Fruit fly (Drosophila melanogaster) whole organism, adult: ENCODE data around the gene mon2.
A peak's percentile ranks its signal among the peaks of the same experiment; 100 is the strongest.

ENCODE experiments used
- CG11617 ChIP-seq: fragments of 200-800 bp; sonication (Bioruptor generic); optimal IDR thresholded peaks from 2 replicates; lab custom pipeline; 2017; ENCODE audit warnings: mild to moderate bottlenecking, missing biosample characterization, missing genetic modification reagents, missing genetic modification characterization
- CG12768 ChIP-seq: fragments of 200-800 bp; sonication (Bioruptor generic); optimal IDR thresholded peaks from 2 replicates; lab custom pipeline; 2017; ENCODE audit warnings: missing biosample characterization, missing genetic modification characterization, mild to moderate bottlenecking, moderate library complexity, missing genetic modification reagents
- CG14711 ChIP-seq: fragments of 200-800 bp; sonication (Bioruptor generic); optimal IDR thresholded peaks from 2 replicates; lab custom pipeline; 2018; ENCODE audit warnings: missing biosample characterization, mild to moderate bottlenecking, missing genetic modification characterization, moderate library complexity
- CG1620 ChIP-seq: fragments of 200-800 bp; sonication (Bioruptor generic); optimal IDR thresholded peaks from 2 replicates; lab custom pipeline; 2016; ENCODE audit warnings: missing biosample characterization, missing genetic modification characterization
- CG33017 ChIP-seq: fragments of 200-800 bp; sonication (Bioruptor generic); optimal IDR thresholded peaks from 2 replicates; lab custom pipeline; 2018; ENCODE audit warnings: missing biosample characterization, mild to moderate bottlenecking, missing genetic modification characterization, moderate library complexity
- CG5204 ChIP-seq: fragments of 200-800 bp; sonication (Bioruptor generic); optimal IDR thresholded peaks from 2 replicates; lab custom pipeline; 2016; ENCODE audit warnings: missing biosample characterization, missing genetic modification characterization
- CG7045 ChIP-seq: fragments of 200-800 bp; sonication (Bioruptor generic); optimal IDR thresholded peaks from 2 replicates; lab custom pipeline; 2017; ENCODE audit warnings: missing biosample characterization, mild to moderate bottlenecking, missing genetic modification characterization
- CG7101 ChIP-seq: fragments of 200-800 bp; sonication (Bioruptor generic); optimal IDR thresholded peaks from 2 replicates; lab custom pipeline; 2018; ENCODE audit warnings: missing biosample characterization, mild to moderate bottlenecking, missing genetic modification characterization, moderate library complexity
- Clk ChIP-seq: fragments of 200-800 bp; sonication (Bioruptor generic); optimal IDR thresholded peaks from 2 replicates; lab custom pipeline; 2017; ENCODE audit warnings: missing biosample characterization, missing genetic modification characterization
- Crg-1 ChIP-seq: fragments of 200-800 bp; sonication (Bioruptor generic); optimal IDR thresholded peaks from 2 replicates; lab custom pipeline; 2016; ENCODE audit warnings: missing biosample characterization, missing genetic modification characterization
- Hr96 ChIP-seq: fragments of 200-800 bp; sonication (Bioruptor generic); optimal IDR thresholded peaks from 2 replicates; lab custom pipeline; 2016; ENCODE audit warnings: missing biosample characterization, missing genetic modification characterization
- Mnt ChIP-seq: fragments of 200-800 bp; sonication (Bioruptor generic); optimal IDR thresholded peaks from 2 replicates; lab custom pipeline; 2016; ENCODE audit warnings: missing biosample characterization, mild to moderate bottlenecking, missing genetic modification characterization
- bab1 ChIP-seq: fragments of 200-800 bp; sonication (Bioruptor generic); optimal IDR thresholded peaks from 3 replicates; lab custom pipeline; 2019; ENCODE audit warnings: missing biosample characterization, mild to moderate bottlenecking, missing genetic modification characterization, moderate library complexity
- cic ChIP-seq: fragments of 200-800 bp; sonication (Bioruptor generic); optimal IDR thresholded peaks from 2 replicates; lab custom pipeline; 2017; ENCODE audit warnings: missing biosample characterization, mild to moderate bottlenecking, missing genetic modification characterization, moderate library complexity
- cnc ChIP-seq, 2 experiments: fragments of >200 bp; optimal IDR thresholded peaks; 2 replicates each; lab custom pipeline; 2017
- kay ChIP-seq: fragments of 200-800 bp; sonication (Bioruptor generic); peaks from one replicate; lab custom pipeline; 2016; ENCODE audit warnings: missing biosample characterization, missing genetic modification characterization, borderline replicate concordance
- ovo ChIP-seq: fragments of 200-800 bp; sonication (Bioruptor generic); optimal IDR thresholded peaks from 2 replicates; lab custom pipeline; 2016; ENCODE audit warnings: missing biosample characterization, missing genetic modification characterization
- pad ChIP-seq: fragments of 200-800 bp; sonication (Bioruptor generic); optimal IDR thresholded peaks from 3 replicates; lab custom pipeline; 2017; ENCODE audit warnings: missing biosample characterization, missing genetic modification characterization, mild to moderate bottlenecking, moderate library complexity, missing genetic modification reagents
- tj ChIP-seq: fragments of 200-800 bp; sonication (Bioruptor generic); optimal IDR thresholded peaks from 3 replicates; lab custom pipeline; 2017; ENCODE audit warnings: missing biosample characterization, mild to moderate bottlenecking, missing genetic modification characterization, moderate library complexity
- toe ChIP-seq: fragments of 200-800 bp; sonication (Bioruptor generic); optimal IDR thresholded peaks from 2 replicates; lab custom pipeline; 2016; ENCODE audit warnings: missing biosample characterization, missing genetic modification characterization

mon2 gene

dm6 chr2L:8099050-8099449 is 24.8 kb downstream of the mon2 start:
- no peak for TF ChIP-seq cic
- peak; percentile 15 for TF ChIP-seq CG5204 (GFP tag; lab: Kevin White, UChicago)

- TF ChIP-seq toe (GFP tag; lab: Kevin White, UChicago) (no peak), Crg-1 (GFP tag; lab: Kevin White, UChicago) (no peak), Mnt (GFP tag; lab: Kevin White, UChicago) (peak; percentile 52), cic (peak; percentile 0), CG7045 (GFP tag; lab: Kevin White, UChicago) (no peak), kay (GFP tag; lab: Kevin White, UChicago) (peak; percentile 93), Clk (GFP tag; lab: Kevin White, UChicago) (no peak), bab1 (GFP tag; lab: Kevin White, UChicago) (no peak), CG14711 (no peak), tj (peak; percentile 33), CG5204 (GFP tag; lab: Kevin White, UChicago) (no peak), Hr96 (GFP tag; lab: Kevin White, UChicago) (no peak), CG7101 (tag; lab: Kevin White, UChicago) (no peak), CG33017 (no peak)
Measured at dm6 chr2L:8097964-8098945, 25.6 kb downstream of the mon2 start.

dm6 chr2L:8097461-8097860 is 26.3 kb downstream of the mon2 start:
- TF ChIP-seq Hr96 (GFP tag; lab: Kevin White, UChicago) (peak; percentile 7), tj (peak; percentile 18), Clk (GFP tag; lab: Kevin White, UChicago) (peak; percentile 45), ovo (GFP tag; lab: Kevin White, UChicago) (no peak), bab1 (GFP tag; lab: Kevin White, UChicago) (no peak), CG7045 (GFP tag; lab: Kevin White, UChicago) (peak; percentile 80), CG14711 (peak; percentile 48), Mnt (GFP tag; lab: Kevin White, UChicago) (peak; percentile 46), Crg-1 (GFP tag; lab: Kevin White, UChicago) (no peak), CG12768 (GFP tag; lab: Kevin White, UChicago) (peak; percentile 86), CG7101 (tag; lab: Kevin White, UChicago) (peak; percentile 63), cic (peak; percentile 96), toe (GFP tag; lab: Kevin White, UChicago) (peak; percentile 46), cnc (optimal IDR thresholded peaks at IDR 0.05; lab: Kevin White, UChicago) (peak in 1 of 2 experiments; percentile 2), kay (GFP tag; lab: Kevin White, UChicago) (no peak), CG11617 (GFP tag; lab: Kevin White, UChicago) (peak; percentile 65), CG5204 (GFP tag; lab: Kevin White, UChicago) (no peak), pad (GFP tag; lab: Kevin White, UChicago) (peak; percentile 61), CG1620 (GFP tag; lab: Kevin White, UChicago) (peak; percentile 18), CG33017 (peak; percentile 71)

- TF ChIP-seq CG1620 (GFP tag; lab: Kevin White, UChicago) (no peak), CG12768 (GFP tag; lab: Kevin White, UChicago) (peak; percentile 39), CG5204 (GFP tag; lab: Kevin White, UChicago) (no peak), toe (GFP tag; lab: Kevin White, UChicago) (no peak), Clk (GFP tag; lab: Kevin White, UChicago) (no peak), CG14711 (no peak), CG7045 (GFP tag; lab: Kevin White, UChicago) (no peak), kay (GFP tag; lab: Kevin White, UChicago) (peak; percentile 13), Crg-1 (GFP tag; lab: Kevin White, UChicago) (no peak), cnc (optimal IDR thresholded peaks at IDR 0.05; lab: Kevin White, UChicago) (no peak), cic (no peak), bab1 (GFP tag; lab: Kevin White, UChicago) (no peak), ovo (GFP tag; lab: Kevin White, UChicago) (no peak), CG7101 (tag; lab: Kevin White, UChicago) (no peak), Mnt (GFP tag; lab: Kevin White, UChicago) (peak; percentile 12), CG33017 (peak; percentile 29), Hr96 (GFP tag; lab: Kevin White, UChicago) (no peak), pad (GFP tag; lab: Kevin White, UChicago) (no peak), tj (peak; percentile 32), CG11617 (GFP tag; lab: Kevin White, UChicago) (no peak)
Measured at dm6 chr2L:8095176-8095575, 28.6 kb downstream of the mon2 start.

dm6 chr2L:8094058-8094825 is 29.6 kb downstream of the mon2 start:
- TF ChIP-seq pad (GFP tag; lab: Kevin White, UChicago) (no peak), CG14711 (no peak), CG1620 (GFP tag; lab: Kevin White, UChicago) (no peak), bab1 (GFP tag; lab: Kevin White, UChicago) (no peak), toe (GFP tag; lab: Kevin White, UChicago) (no peak), CG5204 (GFP tag; lab: Kevin White, UChicago) (no peak), cnc (optimal IDR thresholded peaks at IDR 0.05; lab: Kevin White, UChicago) (no peak), Mnt (GFP tag; lab: Kevin White, UChicago) (no peak), Crg-1 (GFP tag; lab: Kevin White, UChicago) (no peak), CG11617 (GFP tag; lab: Kevin White, UChicago) (peak; percentile 21), Clk (GFP tag; lab: Kevin White, UChicago) (no peak), CG12768 (GFP tag; lab: Kevin White, UChicago) (no peak), ovo (GFP tag; lab: Kevin White, UChicago) (no peak), Hr96 (GFP tag; lab: Kevin White, UChicago) (no peak), tj (no peak), CG7101 (tag; lab: Kevin White, UChicago) (peak; percentile 30), cic (peak; percentile 17), CG7045 (GFP tag; lab: Kevin White, UChicago) (no peak), kay (GFP tag; lab: Kevin White, UChicago) (peak; percentile 85), CG33017 (peak; percentile 40)
